Worm (Caenorhabditis elegans): ENCODE results near the gene C03C10.5.

ce11 chrIII:4123277-4123676 lies 31.4 kb upstream of the C03C10.5 start:
- no peak for TF ChIP-seq lin-35 (GFP tag; optimal IDR thresholded peaks at IDR 0.05)
- no peak for TF ChIP-seq sup-37 (GFP tag; optimal IDR thresholded peaks at IDR 0.05)
- no peak for TF ChIP-seq lin-13 (GFP tag; optimal IDR thresholded peaks at IDR 0.05)
- TF ChIP-seq ceh-90 (tag; optimal IDR thresholded peaks at IDR 0.05) = no peak
- TF ChIP-seq elt-2 (tag; optimal IDR thresholded peaks at IDR 0.05) = no peak
- TF ChIP-seq nhr-77 (tag; optimal IDR thresholded peaks at IDR 0.05) = no peak
- TF ChIP-seq nhr-12 (tag; optimal IDR thresholded peaks at IDR 0.05) = no peak
- no peak for TF ChIP-seq sox-4 (tag; optimal IDR thresholded peaks at IDR 0.05)
- no peak for TF ChIP-seq nhr-76 (tag; optimal IDR thresholded peaks at IDR 0.05)
- TF ChIP-seq fos-1 (tag; optimal IDR thresholded peaks at IDR 0.05) = no peak
- no peak for TF ChIP-seq C16A3.4 (tag; optimal IDR thresholded peaks at IDR 0.05)
- TF ChIP-seq C04F5.9 (tag; optimal IDR thresholded peaks at IDR 0.05) = no peak
